Worm (Caenorhabditis elegans) whole organism, young adult: ENCODE results near the gene C47A4.5.

ENCODE experiments used
- B0019.2 ChIP-seq: fragments of 200-800 bp; sonication (Bioruptor generic); conservative IDR thresholded peaks from 2 replicates; pipeline ENCODE4 v1.3.6; 2022; ENCODE audit warnings: missing genetic modification reagents, missing genetic modification characterization, missing compliant biosample characterization
- B0261.1 ChIP-seq: sonication (generic microtip); optimal IDR thresholded peaks from 2 replicates; lab custom pipeline; 2016; ENCODE audit warnings: mild to moderate bottlenecking, missing genetic modification characterization, moderate library complexity, missing compliant biosample characterization
- C17E4.6 ChIP-seq: fragments of 200-800 bp; sonication (Bioruptor generic); IDR thresholded peaks from 2 replicates; pipeline ENCODE4 v1.3.6; 2022; ENCODE audit warnings: missing genetic modification reagents, missing genetic modification characterization, missing compliant biosample characterization
- D2030.7 ChIP-seq: fragments of 200-800 bp; sonication (Bioruptor generic); IDR thresholded peaks from 2 replicates; pipeline ENCODE4 v1.3.6; 2022; ENCODE audit warnings: missing genetic modification reagents, missing genetic modification characterization, missing compliant biosample characterization
- F23B12.7 ChIP-seq: sonication (generic microtip); optimal IDR thresholded peaks from 2 replicates; lab custom pipeline; 2017; ENCODE audit warnings: missing genetic modification characterization, mild to moderate bottlenecking, missing compliant biosample characterization, antibody characterized with exemption, moderate library complexity; ENCODE audit not compliant: insufficient read depth
- F33H1.4 ChIP-seq: fragments of 200-800 bp; sonication (Bioruptor generic); IDR thresholded peaks from 2 replicates; pipeline ENCODE4 v1.3.6; 2022; ENCODE audit warnings: missing genetic modification reagents, missing genetic modification characterization, missing compliant biosample characterization
- F37B4.10 ChIP-seq: fragments of 200-800 bp; sonication (Bioruptor generic); IDR thresholded peaks from 2 replicates; pipeline ENCODE4 v1.3.6; 2022; ENCODE audit warnings: missing genetic modification characterization, missing compliant biosample characterization
- F39B2.1 ChIP-seq: fragments of 200-800 bp; sonication (Bioruptor generic); IDR thresholded peaks from 2 replicates; pipeline ENCODE4 v1.3.6; 2022; ENCODE audit warnings: missing genetic modification reagents, missing genetic modification characterization, missing compliant biosample characterization
- F49E8.2 ChIP-seq: sonication (generic microtip); optimal IDR thresholded peaks from 3 replicates; lab custom pipeline; 2017; ENCODE audit warnings: missing genetic modification characterization, mild to moderate bottlenecking, missing compliant biosample characterization, antibody characterized with exemption, moderate library complexity; ENCODE audit not compliant: insufficient read depth
- K12H6.12 ChIP-seq: fragments of 200-800 bp; sonication (Bioruptor generic); optimal IDR thresholded peaks from 2 replicates; lab custom pipeline; 2018; ENCODE audit warnings: mild to moderate bottlenecking, missing genetic modification characterization, missing compliant biosample characterization
- Y53G8AR.9 ChIP-seq: fragments of 200-800 bp; sonication (Bioruptor generic); conservative IDR thresholded peaks from 2 replicates; pipeline ENCODE4 v1.3.6; 2022; ENCODE audit warnings: missing genetic modification reagents, missing genetic modification characterization, missing compliant biosample characterization
- Y56A3A.18 ChIP-seq: fragments of 200-800 bp; sonication (Bioruptor generic); IDR thresholded peaks from 2 replicates; pipeline ENCODE4 v1.3.6; 2022; ENCODE audit warnings: missing genetic modification reagents, missing genetic modification characterization, missing compliant biosample characterization
- Y79H2A.3 ChIP-seq: fragments of 200-800 bp; sonication (Bioruptor generic); conservative IDR thresholded peaks from 2 replicates; pipeline ENCODE4 v1.3.6; 2022; ENCODE audit warnings: missing genetic modification reagents, missing genetic modification characterization, missing compliant biosample characterization
- Y95B8A.8 ChIP-seq: fragments of 200-800 bp; sonication (Bioruptor generic); IDR thresholded peaks from 2 replicates; pipeline ENCODE4 v1.3.6; 2022; ENCODE audit warnings: missing genetic modification reagents, missing genetic modification characterization, missing compliant biosample characterization
- ZK185.1 ChIP-seq: sonication (generic microtip); optimal IDR thresholded peaks from 2 replicates; lab custom pipeline; 2016; ENCODE audit warnings: mild to moderate bottlenecking, missing genetic modification characterization, missing compliant biosample characterization; ENCODE audit not compliant: poor library complexity, severe bottlenecking
- attf-3 ChIP-seq: fragments of 200-800 bp; sonication (Bioruptor generic); conservative IDR thresholded peaks from 2 replicates; pipeline ENCODE4 v1.3.6; 2022; ENCODE audit warnings: missing genetic modification reagents, missing genetic modification characterization, missing compliant biosample characterization
- attf-5 ChIP-seq: fragments of 200-800 bp; sonication (Bioruptor generic); optimal IDR thresholded peaks from 2 replicates; lab custom pipeline; 2018; ENCODE audit warnings: mild to moderate bottlenecking, missing genetic modification characterization, missing compliant biosample characterization
- attf-6 ChIP-seq: fragments of 200-800 bp; sonication (Bioruptor generic); IDR thresholded peaks from 2 replicates; pipeline ENCODE4 v1.3.6; 2022; ENCODE audit warnings: missing genetic modification reagents, missing genetic modification characterization, missing compliant biosample characterization
- cebp-1 ChIP-seq, 2 experiments: fragments of 200-800 bp in 1 of 2; sonication (Bioruptor generic) in 1 of 2; sonication (generic microtip) in 1 of 2; IDR thresholded peaks in 1 of 2; optimal IDR thresholded peaks in 1 of 2; 2 replicates each; pipeline versions ENCODE4 v1.3.6 to Lab custom; 2017 to 2022; ENCODE audit warnings: missing compliant biosample characterization in 2 of 2, missing genetic modification characterization in 2 of 2, mild to moderate bottlenecking in 1 of 2, missing genetic modification reagents in 1 of 2, moderate library complexity in 1 of 2
- ceh-58 ChIP-seq: fragments of 200-800 bp; sonication (Bioruptor generic); IDR thresholded peaks from 2 replicates; pipeline ENCODE4 v1.3.6; 2022; ENCODE audit warnings: missing genetic modification characterization, missing compliant biosample characterization
- ceh-91 ChIP-seq: fragments of 200-800 bp; sonication (Bioruptor generic); IDR thresholded peaks from 2 replicates; pipeline ENCODE4 v1.3.6; 2022; ENCODE audit warnings: missing genetic modification reagents, missing genetic modification characterization, missing compliant biosample characterization
- dox-1 ChIP-seq: fragments of 200-800 bp; sonication (Bioruptor generic); IDR thresholded peaks from 2 replicates; pipeline ENCODE4 v1.3.6; 2022; ENCODE audit warnings: missing genetic modification reagents, missing genetic modification characterization, missing compliant biosample characterization
- dpl-1 ChIP-seq: fragments of 150-350 bp; optimal IDR thresholded peaks from 2 replicates; lab custom pipeline; 2014; ENCODE audit warnings: missing biosample characterization, missing genetic modification reagents, missing genetic modification characterization
- efl-1 ChIP-seq: fragments of 150-350 bp; optimal IDR thresholded peaks from 2 replicates; lab custom pipeline; 2014; ENCODE audit warnings: missing biosample characterization, missing genetic modification reagents, missing genetic modification characterization
- gei-17 ChIP-seq: fragments of 200-800 bp; sonication (Bioruptor generic); optimal IDR thresholded peaks from 2 replicates; lab custom pipeline; 2018; ENCODE audit warnings: mild to moderate bottlenecking, missing genetic modification characterization, missing compliant biosample characterization
- hsf-1 ChIP-seq: fragments of 200-800 bp; sonication (Bioruptor generic); IDR thresholded peaks from 2 replicates; pipeline ENCODE4 v1.3.6; 2022; ENCODE audit warnings: missing genetic modification reagents, missing genetic modification characterization, missing compliant biosample characterization
- let-526 ChIP-seq: fragments of 200-800 bp; sonication (Bioruptor generic); IDR thresholded peaks from 2 replicates; pipeline ENCODE4 v1.3.6; 2022; ENCODE audit warnings: missing genetic modification reagents, missing genetic modification characterization, missing compliant biosample characterization
- lin-26 ChIP-seq: fragments of 200-800 bp; sonication (Bioruptor generic); IDR thresholded peaks from 2 replicates; pipeline ENCODE4 v1.3.6; 2022; ENCODE audit warnings: missing genetic modification reagents, missing genetic modification characterization, missing compliant biosample characterization
- madf-6 ChIP-seq: fragments of 200-800 bp; sonication (Bioruptor generic); IDR thresholded peaks from 2 replicates; pipeline ENCODE4 v1.3.6; 2022; ENCODE audit warnings: missing genetic modification reagents, missing genetic modification characterization, missing compliant biosample characterization
- mcd-1 ChIP-seq: fragments of 200-800 bp; sonication (Bioruptor generic); IDR thresholded peaks from 2 replicates; pipeline ENCODE4 v1.3.6; 2022; ENCODE audit warnings: missing genetic modification reagents, missing genetic modification characterization, missing compliant biosample characterization
- mes-4 ChIP-seq: sonication (generic microtip); optimal IDR thresholded peaks from 2 replicates; lab custom pipeline; 2016; ENCODE audit warnings: missing genotype, missing genetic modification characterization, missing compliant biosample characterization
- mxl-1 ChIP-seq: sonication (generic microtip); optimal IDR thresholded peaks from 2 replicates; lab custom pipeline; 2016; ENCODE audit warnings: missing genetic modification characterization, missing compliant biosample characterization
- nhr-90 ChIP-seq: sonication (generic microtip); optimal IDR thresholded peaks from 2 replicates; lab custom pipeline; 2016; ENCODE audit warnings: missing genotype, mild to moderate bottlenecking, missing genetic modification characterization, missing compliant biosample characterization
- pbrm-1 ChIP-seq: fragments of 200-800 bp; sonication (Bioruptor generic); IDR thresholded peaks from 2 replicates; pipeline ENCODE4 v1.3.6; 2022; ENCODE audit warnings: missing genetic modification reagents, missing genetic modification characterization, missing compliant biosample characterization
- rcor-1 ChIP-seq: fragments of 200-800 bp; sonication (Bioruptor generic); IDR thresholded peaks from 2 replicates; pipeline ENCODE4 v1.3.6; 2022; ENCODE audit warnings: missing genetic modification reagents, missing genetic modification characterization, missing compliant biosample characterization
- sdz-38 ChIP-seq: sonication (generic microtip); optimal IDR thresholded peaks from 2 replicates; lab custom pipeline; 2016; ENCODE audit warnings: missing genotype, missing genetic modification characterization, missing compliant biosample characterization
- snpc-4 ChIP-seq, 5 experiments: fragments of 150-350 bp in 1 of 5; sonication (generic microtip) in 4 of 5; optimal IDR thresholded peaks; 2 replicates each; lab custom pipeline; 2014 to 2018; ENCODE audit warnings: missing genetic modification characterization in 5 of 5, missing biosample characterization in 3 of 5, antibody characterized with exemption in 2 of 5, mild to moderate bottlenecking in 2 of 5, missing compliant biosample characterization in 2 of 5, missing genotype in 2 of 5, moderate library complexity in 2 of 5, missing genetic modification reagents in 1 of 5
- ztf-25 ChIP-seq: fragments of 200-800 bp; sonication (Bioruptor generic); IDR thresholded peaks from 2 replicates; pipeline ENCODE4 v1.3.6; 2022; ENCODE audit warnings: missing genetic modification reagents, missing genetic modification characterization, missing compliant biosample characterization
- ztf-3 ChIP-seq: fragments of 200-800 bp; sonication (Bioruptor generic); optimal IDR thresholded peaks from 2 replicates; lab custom pipeline; 2018; ENCODE audit warnings: mild to moderate bottlenecking, missing genetic modification characterization, missing compliant biosample characterization

The C47A4.5 gene

ce11 chrIV:13788652-13789051, 43.1 kb downstream of the C47A4.5 start, which contains the start of the genes sas-6 and Y45F10D.7 (continued):
- no peak for TF ChIP-seq hsf-1
- no peak for TF ChIP-seq ceh-58
- TF ChIP-seq efl-1 (GFP tag; lab: Kevin White, UChicago), result peak; percentile 89
- peak; percentile 51 for TF ChIP-seq attf-5
- peak; percentile 46; the same call in 1 of the 2 replicates for TF ChIP-seq D2030.7 (GFP tag; lab: Robert Waterston, UW)
- peak; percentile 68 for TF ChIP-seq dox-1 (GFP tag; lab: Robert Waterston, UW)
- TF ChIP-seq ZK185.1 (tag; lab: Kevin White, UChicago), result peak; percentile 36
- no peak for TF ChIP-seq lin-26 (GFP tag; lab: Robert Waterston, UW)
- peak; percentile 72 for TF ChIP-seq madf-6 (GFP tag; lab: Robert Waterston, UW)
- TF ChIP-seq Y79H2A.3, result no peak
- no peak for TF ChIP-seq mes-4
- peak; percentile 68 for TF ChIP-seq F33H1.4
- TF ChIP-seq pbrm-1, result peak; percentile 34; the same call in 1 of the 2 replicates
- no peak for TF ChIP-seq gei-17 (GFP tag; lab: Kevin White, UChicago)
- TF ChIP-seq let-526 (GFP tag; lab: Robert Waterston, UW), result no peak
- TF ChIP-seq B0019.2, result peak; percentile 33; the same call in 1 of the 2 replicates
- TF ChIP-seq cebp-1 (GFP tag; IDR thresholded peaks at IDR 0.05; lab: Robert Waterston, UW), result no peak
- peak; percentile 28 for TF ChIP-seq cebp-1 (tag; optimal IDR thresholded peaks at IDR 0.05; lab: Kevin White, UChicago)
- TF ChIP-seq ceh-91 (GFP tag; lab: Robert Waterston, UW), result peak; percentile 31; the same call in 1 of the 2 replicates
- no peak for TF ChIP-seq ztf-25
- no peak for TF ChIP-seq Y53G8AR.9 (GFP tag; lab: Robert Waterston, UW)
- TF ChIP-seq F39B2.1, result no peak
- no peak for TF ChIP-seq ztf-3 (GFP tag; lab: Kevin White, UChicago)
- no peak for TF ChIP-seq Y56A3A.18 (GFP tag; lab: Robert Waterston, UW)
- peak; percentile 80 for TF ChIP-seq dpl-1 (GFP tag; lab: Kevin White, UChicago)
- TF ChIP-seq attf-3 (GFP tag; lab: Robert Waterston, UW), result peak; percentile 70
- 0 out of 2 replicates have a peak, but pooled peaks have one; percentile 18 for TF ChIP-seq rcor-1
- TF ChIP-seq mcd-1 (GFP tag; lab: Robert Waterston, UW), result 0 out of 2 replicates have a peak, but pooled peaks have one; percentile 30
- TF ChIP-seq Y95B8A.8, result no peak
- no peak for TF ChIP-seq nhr-90 (tag; lab: Kevin White, UChicago)
- no peak for TF ChIP-seq sdz-38
- peak; percentile 11 for TF ChIP-seq F49E8.2 (tag; lab: Kevin White, UChicago)
- TF ChIP-seq F23B12.7, result peak; percentile 71

DNA sequence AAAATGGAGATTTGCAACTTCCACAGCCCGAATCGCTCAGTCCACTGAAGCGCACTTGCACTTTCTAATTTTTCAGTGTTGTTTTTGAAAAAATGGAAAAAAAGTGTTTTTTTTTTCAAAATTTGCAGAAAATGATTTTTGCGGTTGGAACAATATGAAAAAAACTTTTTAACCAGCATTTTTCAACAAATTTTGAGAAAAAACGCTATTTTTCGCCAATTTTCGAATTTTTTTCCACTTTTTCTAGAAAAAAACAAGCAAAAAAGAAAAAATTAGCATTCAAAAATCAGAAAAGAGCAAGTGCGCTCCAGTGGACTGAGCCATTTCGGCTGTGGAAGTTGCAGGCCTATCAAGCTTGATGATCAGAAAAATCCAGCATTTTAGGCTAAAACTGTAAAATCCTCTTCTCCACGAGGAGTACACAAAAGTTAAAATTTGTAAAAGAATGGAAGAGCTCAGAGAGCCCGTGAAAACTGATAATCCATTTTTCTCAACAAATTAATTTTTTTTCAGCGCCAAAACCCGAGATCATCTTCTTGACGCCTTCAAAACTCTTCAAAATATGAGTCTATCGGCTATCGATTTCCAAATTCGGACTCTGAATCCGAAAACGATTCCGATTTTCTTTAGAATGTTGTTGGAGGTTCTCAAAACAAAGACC, 49.9 kb downstream of the C47A4.5 start:
- peak; percentile 69; the same call in 1 of the 2 replicates for TF ChIP-seq attf-6
- TF ChIP-seq C17E4.6, result no peak
- TF ChIP-seq pbrm-1, result 0 out of 2 replicates have a peak, but pooled peaks have one; percentile 21
- no peak for TF ChIP-seq K12H6.12 (tag; lab: Kevin White, UChicago)
- TF ChIP-seq F37B4.10 (GFP tag; lab: Robert Waterston, UW), result no peak
- TF ChIP-seq snpc-4 (GFP tag; optimal IDR thresholded peaks at IDR 0.05; lab: Kevin White, UChicago), result no peak
- TF ChIP-seq snpc-4 (tag; optimal IDR thresholded peaks at IDR 0.05; lab: Kevin White, UChicago), result peak in 2 of 4 experiments; percentile 73 to 85
- TF ChIP-seq mxl-1 (tag; lab: Kevin White, UChicago), result peak; percentile 1
- no peak for TF ChIP-seq B0261.1
- TF ChIP-seq, all 124 proteins: peak for 4
